Fruit fly (Drosophila melanogaster): ENCODE measurements around the gene CG43349.

CG43349 gene

DNA sequence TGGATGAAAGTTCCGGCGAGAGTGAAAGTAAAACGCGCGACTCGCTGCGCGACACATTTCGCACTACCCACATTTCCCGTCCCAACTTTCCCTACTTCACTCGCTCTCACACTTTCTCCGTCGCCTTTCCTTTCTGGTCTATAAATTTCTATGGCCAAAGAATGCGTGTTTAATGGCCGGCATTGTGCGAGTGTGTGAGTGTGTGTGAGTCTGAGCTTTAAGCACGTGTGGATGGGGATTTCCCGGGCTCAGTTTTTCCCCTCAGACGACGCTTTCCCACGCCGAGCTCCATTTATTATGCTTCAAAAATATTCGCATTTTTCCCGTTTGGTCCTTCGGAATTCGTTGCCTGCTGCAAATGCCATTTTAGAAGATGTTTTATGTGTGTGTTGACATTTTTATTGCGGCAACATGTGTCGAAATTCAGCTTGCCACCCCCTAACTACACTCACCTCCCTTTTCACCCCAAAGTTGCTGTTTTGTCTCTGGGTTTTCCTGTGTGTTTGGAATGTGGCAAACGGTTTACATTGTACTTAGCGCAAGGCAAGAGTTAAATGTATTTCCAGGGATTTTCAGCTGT, 17.1 kb downstream of the CG43349 start:
- TF ChIP-seq svp (GFP tag) (no peak), salr (GFP tag; optimal IDR thresholded peaks at IDR 0.05) (no peak), CG31627 (GFP tag; optimal IDR thresholded peaks at IDR 0.05) (no peak), CG16779 (tag; optimal IDR thresholded peaks at IDR 0.05) (no peak), topi (GFP tag; optimal IDR thresholded peaks at IDR 0.05) (no peak), spab (GFP tag; optimal IDR thresholded peaks at IDR 0.05) (no peak), CG8632 (GFP tag; optimal IDR thresholded peaks at IDR 0.05) (no peak), Sox15 (GFP tag; optimal IDR thresholded peaks at IDR 0.05) (no peak), CG32006 (GFP tag; optimal IDR thresholded peaks at IDR 0.05) (no peak), cyc (GFP tag; optimal IDR thresholded peaks at IDR 0.05) (no peak), vri (GFP tag; optimal IDR thresholded peaks at IDR 0.05) (no peak), eg (GFP tag; IDR thresholded peaks at IDR 0.05) (no peak)

- TF ChIP-seq CG6276 (GFP tag; optimal IDR thresholded peaks at IDR 0.05): no peak
- no peak for TF ChIP-seq fd59A (GFP tag; optimal IDR thresholded peaks at IDR 0.05)
- peak; percentile 40 for TF ChIP-seq OdsH (GFP tag; optimal IDR thresholded peaks at IDR 0.05)
- TF ChIP-seq Met (GFP tag; optimal IDR thresholded peaks at IDR 0.05): peak; percentile 50
- TF ChIP-seq CG6792 (GFP tag; optimal IDR thresholded peaks at IDR 0.05): no peak
- TF ChIP-seq fkh (GFP tag; optimal IDR thresholded peaks at IDR 0.05): peak; percentile 66
- peak; percentile 24 for TF ChIP-seq pdm3 (GFP tag; optimal IDR thresholded peaks at IDR 0.05)
- TF ChIP-seq net (GFP tag; optimal IDR thresholded peaks at IDR 0.05): no peak
- TF ChIP-seq Eip75B (GFP tag; optimal IDR thresholded peaks at IDR 0.05): no peak
- TF ChIP-seq lz (GFP tag; optimal IDR thresholded peaks at IDR 0.05): no peak
- TF ChIP-seq esn (GFP tag; optimal IDR thresholded peaks at IDR 0.05): peak; percentile 47
- peak; percentile 20 for TF ChIP-seq CG31627 (GFP tag; optimal IDR thresholded peaks at IDR 0.05)
Measured at dm6 chr2L:1217892-1218473, 18.0 kb downstream of the CG43349 start.

DNA sequence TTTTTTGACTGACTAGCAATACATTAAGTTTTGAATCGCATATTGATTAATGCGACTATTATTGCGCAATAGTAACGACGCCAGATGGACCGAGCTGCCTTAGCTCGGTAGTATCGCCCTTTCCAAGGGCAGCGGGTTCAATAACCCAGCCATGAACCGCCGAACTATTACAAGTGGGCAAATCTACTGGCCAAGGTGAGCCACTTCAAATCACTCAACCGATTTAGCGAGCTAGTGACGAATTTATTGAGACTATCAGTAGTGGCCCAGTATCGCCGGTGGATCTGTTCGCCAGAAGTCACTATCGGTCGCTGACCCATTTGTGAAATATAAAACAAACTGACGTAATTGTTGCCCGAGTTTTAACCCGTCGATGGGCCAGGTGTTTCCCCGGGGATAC, 18.5 kb downstream of the CG43349 start:
- no peak for TF ChIP-seq cyc (GFP tag; optimal IDR thresholded peaks at IDR 0.05)

DNA sequence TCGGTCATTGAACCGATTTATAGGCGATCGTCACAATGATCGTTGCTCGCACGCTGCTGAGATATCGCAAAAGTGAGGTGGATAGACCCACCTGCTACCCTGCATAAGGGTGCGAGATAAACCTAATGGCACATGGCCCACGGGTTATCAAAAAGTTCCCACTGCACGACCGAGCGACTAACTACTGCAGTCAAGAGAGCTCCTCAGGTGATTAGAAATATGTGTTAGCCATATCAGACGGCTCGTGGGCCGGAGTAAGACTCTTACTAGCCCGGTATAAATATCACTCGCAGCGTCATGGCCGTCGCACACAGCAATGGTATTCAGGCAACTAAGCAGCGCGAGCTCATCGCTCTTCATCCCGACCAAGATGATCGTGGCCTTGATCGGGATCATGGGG, 19.0 kb downstream of the CG43349 start, which contains the start of gene CG42329:
TSS of gene CG42329 (plus strand) at position 301 of the 400 bp plus-strand sequence.
- no peak for TF ChIP-seq CG4318 (GFP tag; optimal IDR thresholded peaks at IDR 0.05)
- TF ChIP-seq CG31627 (GFP tag; optimal IDR thresholded peaks at IDR 0.05): no peak
- TF ChIP-seq Eip93F (GFP tag; optimal IDR thresholded peaks at IDR 0.05): no peak
- no peak for TF ChIP-seq Gug (GFP tag; IDR thresholded peaks at IDR 0.05)
- no peak for TF ChIP-seq svp (GFP tag)
- TF ChIP-seq Lpt (GFP tag; optimal IDR thresholded peaks at IDR 0.05): no peak
- TF ChIP-seq achi (GFP tag; optimal IDR thresholded peaks at IDR 0.05): no peak
- TF ChIP-seq Ets96B (tag; optimal IDR thresholded peaks at IDR 0.05): no peak
- no peak for TF ChIP-seq CG6854 (GFP tag; optimal IDR thresholded peaks at IDR 0.05)
- TF ChIP-seq OdsH (GFP tag; optimal IDR thresholded peaks at IDR 0.05): no peak
- TF ChIP-seq fkh (GFP tag; optimal IDR thresholded peaks at IDR 0.05): no peak
- TF ChIP-seq acj6 (GFP tag; optimal IDR thresholded peaks at IDR 0.05): no peak
- no peak for TF ChIP-seq CG6808 (GFP tag; optimal IDR thresholded peaks at IDR 0.05)
- TF ChIP-seq CG15336 (GFP tag; IDR thresholded peaks at IDR 0.05): no peak
- TF ChIP-seq CG1621 (tag; optimal IDR thresholded peaks at IDR 0.05): no peak
- no peak for TF ChIP-seq esn (GFP tag; optimal IDR thresholded peaks at IDR 0.05)
- no peak for TF ChIP-seq CG16779 (tag; optimal IDR thresholded peaks at IDR 0.05)
- no peak for TF ChIP-seq Smox (GFP tag; optimal IDR thresholded peaks at IDR 0.05)
- no peak for TF ChIP-seq eg (GFP tag; IDR thresholded peaks at IDR 0.05)
- no peak for TF ChIP-seq CG32006 (GFP tag; optimal IDR thresholded peaks at IDR 0.05)
